Worm (Caenorhabditis elegans) whole organism, L1 larva: ENCODE measurements around the gene F56D2.8.

Experiments
- aly-2 ChIP-seq: fragments of 150-350 bp; optimal IDR thresholded peaks from 2 replicates; lab custom pipeline; 2014; ENCODE audit warnings: missing biosample characterization, missing genetic modification characterization
- blmp-1 ChIP-seq: fragments of 150-350 bp; optimal IDR thresholded peaks from 2 replicates; lab custom pipeline; 2014; ENCODE audit warnings: missing biosample characterization, missing genetic modification characterization
- ceh-88 ChIP-seq: fragments of 200-800 bp; sonication (Bioruptor generic); IDR thresholded peaks from 2 replicates; pipeline ENCODE4 v1.3.6; 2022; ENCODE audit warnings: missing genetic modification characterization, missing compliant biosample characterization
- nhr-28 ChIP-seq: fragments of 150-350 bp; optimal IDR thresholded peaks from 2 replicates; lab custom pipeline; 2014; ENCODE audit warnings: missing biosample characterization, missing genetic modification characterization
- snpc-4 ChIP-seq: fragments of 150-350 bp; optimal IDR thresholded peaks from 2 replicates; lab custom pipeline; 2014; ENCODE audit warnings: missing biosample characterization, missing genetic modification characterization
- unc-62 ChIP-seq: fragments of 150-350 bp; optimal IDR thresholded peaks from 2 replicates; lab custom pipeline; 2014; ENCODE audit warnings: missing biosample characterization, missing genetic modification reagents, missing genetic modification characterization
- unc-86 ChIP-seq: sonication (generic microtip); optimal IDR thresholded peaks from 2 replicates; lab custom pipeline; 2016; ENCODE audit warnings: missing genetic modification characterization, missing compliant biosample characterization

DNA sequence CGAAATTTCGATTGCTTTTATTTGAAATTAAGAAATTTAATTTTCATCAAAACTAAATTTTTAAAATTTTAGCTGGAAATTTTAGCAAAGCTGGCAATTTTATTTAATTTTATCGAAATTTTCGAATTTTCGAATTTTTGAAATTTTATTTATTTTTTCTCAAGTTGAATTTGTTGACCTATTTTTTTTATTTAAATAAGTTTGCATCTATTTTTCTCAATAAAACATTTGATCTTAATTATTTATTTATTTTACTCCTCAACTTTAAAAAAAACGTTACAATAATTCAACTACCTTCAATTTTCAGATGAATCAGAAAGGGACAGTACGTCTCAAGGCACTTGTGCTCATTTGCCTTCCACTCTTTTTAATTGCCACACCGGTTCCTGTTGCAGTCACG is 42.2 kb upstream of the F56D2.8 start, which contains the start of gene daf-4:
- no peak for TF ChIP-seq nhr-28 (tag; lab: Kevin White, UChicago)
- no peak for TF ChIP-seq blmp-1 (tag; lab: Kevin White, UChicago)
- no peak for TF ChIP-seq snpc-4 (tag; lab: Kevin White, UChicago)
- TF ChIP-seq unc-62 (GFP tag; lab: Kevin White, UChicago) = no peak
- TF ChIP-seq aly-2 (tag; lab: Kevin White, UChicago) = no peak
- no peak for TF ChIP-seq ceh-88 (GFP tag; lab: Robert Waterston, UW)
- no peak for TF ChIP-seq unc-86
